Worm (Caenorhabditis elegans) whole organism, L4 larva: Measurements from ENCODE around the gene lgc-55.

Source experiments
- aha-1 ChIP-seq: fragments of 150-350 bp; peaks from one replicate; lab custom pipeline; 2014; ENCODE audit warnings: missing biosample characterization, missing genetic modification characterization
- ama-1 ChIP-seq: fragments of 150-350 bp; optimal IDR thresholded peaks from 2 replicates; lab custom pipeline; 2014; ENCODE audit warnings: inconsistent platforms, mixed read lengths
- ctbp-1 ChIP-seq: fragments of 200-800 bp; sonication (Bioruptor generic); IDR thresholded peaks from 2 replicates; pipeline ENCODE4 v1.3.6; 2022; ENCODE audit warnings: missing genetic modification reagents, missing genetic modification characterization, missing compliant biosample characterization
- hlh-30 ChIP-seq: sonication (generic microtip); optimal IDR thresholded peaks from 2 replicates; lab custom pipeline; 2017; ENCODE audit warnings: antibody characterized with exemption, mild to moderate bottlenecking, missing genetic modification characterization, missing compliant biosample characterization; ENCODE audit not compliant: insufficient read depth
- lin-39 ChIP-seq: fragments of 150-350 bp; optimal IDR thresholded peaks from 2 replicates; lab custom pipeline; 2014; ENCODE audit warnings: missing biosample characterization, missing genetic modification reagents, missing genetic modification characterization
- nhr-10 ChIP-seq: fragments of 150-350 bp; optimal IDR thresholded peaks from 2 replicates; lab custom pipeline; 2014; ENCODE audit warnings: missing biosample characterization, missing genetic modification characterization
- nhr-237 ChIP-seq: sonication (generic microtip); optimal IDR thresholded peaks from 2 replicates; lab custom pipeline; 2017; ENCODE audit warnings: missing biosample characterization, missing genetic modification characterization
- nhr-77 ChIP-seq: fragments of 150-350 bp; optimal IDR thresholded peaks from 2 replicates; lab custom pipeline; 2014; ENCODE audit warnings: missing biosample characterization, missing genetic modification characterization
- skn-1 ChIP-seq: fragments of 150-350 bp; optimal IDR thresholded peaks from 2 replicates; lab custom pipeline; 2014; ENCODE audit warnings: missing biosample characterization, missing genetic modification characterization
- snpc-4 ChIP-seq: fragments of 150-350 bp; optimal IDR thresholded peaks from 2 replicates; lab custom pipeline; 2014; ENCODE audit warnings: missing biosample characterization, missing genetic modification characterization
- vab-7 ChIP-seq: fragments of 200-800 bp; sonication (Bioruptor generic); IDR thresholded peaks from 2 replicates; pipeline ENCODE4 v1.3.6; 2022; ENCODE audit warnings: missing genetic modification reagents, missing genetic modification characterization, missing compliant biosample characterization

ce11 chrV:20005724-20006132 lies 17.1 kb upstream of the lgc-55 start:
- TF ChIP-seq aha-1 (tag; lab: Kevin White, UChicago), result peak; percentile 85
- TF ChIP-seq ctbp-1 (GFP tag; lab: Robert Waterston, UW), result peak; percentile 77
- no peak for TF ChIP-seq lin-39 (tag; lab: Kevin White, UChicago)
- TF ChIP-seq hlh-30, result peak; percentile 98
- no peak for TF ChIP-seq snpc-4 (tag; lab: Kevin White, UChicago)
- no peak for TF ChIP-seq vab-7 (GFP tag; lab: Robert Waterston, UW)
- TF ChIP-seq nhr-10 (tag; lab: Kevin White, UChicago), result no peak
- TF ChIP-seq ama-1 (lab: Kevin White, UChicago), result peak; percentile 3
- no peak for TF ChIP-seq skn-1
- TF ChIP-seq nhr-77 (tag; lab: Kevin White, UChicago), result peak; percentile 17
- no peak for TF ChIP-seq nhr-237 (tag; lab: Kevin White, UChicago)
